Worm (Caenorhabditis elegans) whole organism, L4/young adult: Measurements from ENCODE around the gene F22B5.6.

ENCODE experiments used
- W03F9.2 ChIP-seq: fragments of 150-350 bp; optimal IDR thresholded peaks from 2 replicates; lab custom pipeline; 2014; ENCODE audit warnings: missing biosample characterization, missing genetic modification characterization
- dao-5 ChIP-seq: sonication (generic microtip); optimal IDR thresholded peaks from 2 replicates; lab custom pipeline; 2016; ENCODE audit warnings: missing genotype, missing genetic modification characterization, moderate library complexity, missing compliant biosample characterization
- him-1 ChIP-seq: sonication (generic microtip); optimal IDR thresholded peaks from 2 replicates; lab custom pipeline; 2016; ENCODE audit warnings: missing genotype, missing genetic modification reagents, missing genetic modification characterization, missing compliant biosample characterization

The F22B5.6 gene

ce11 chrII:8419015-8419414 is 37.0 kb downstream of the F22B5.6 start:
- TF ChIP-seq him-1 (tag; lab: Kevin White, UChicago), result no peak
- no peak for TF ChIP-seq W03F9.2
- no peak for TF ChIP-seq dao-5

ce11 chrII:8417059-8417668 is 38.8 kb downstream of the F22B5.6 start, which contains the start of gene fdgt-2:
TSS of gene fdgt-2 (plus strand) at chrII:8417618.
- TF ChIP-seq dao-5, result no peak
- no peak for TF ChIP-seq W03F9.2
- no peak for TF ChIP-seq him-1 (tag; lab: Kevin White, UChicago)

- TF ChIP-seq him-1 (tag; lab: Kevin White, UChicago) (no peak), W03F9.2 (no peak), dao-5 (no peak)
Observed at ce11 chrII:8415462-8416037, 40.4 kb downstream of the F22B5.6 start.

ce11 chrII:8415035-8415434 is 41.0 kb downstream of the F22B5.6 start:
- TF ChIP-seq dao-5, result no peak
- no peak for TF ChIP-seq W03F9.2
- no peak for TF ChIP-seq him-1 (tag; lab: Kevin White, UChicago)

ce11 chrII:8412935-8413334 is 43.1 kb downstream of the F22B5.6 start:
- TF ChIP-seq him-1 (tag; lab: Kevin White, UChicago), result no peak
- TF ChIP-seq W03F9.2, result no peak
- TF ChIP-seq dao-5, result no peak

ce11 chrII:8412061-8412721 is 43.8 kb downstream of the F22B5.6 start, which contains the start of gene efl-3:
TSS of gene efl-3 (plus strand) at chrII:8412671.
- TF ChIP-seq dao-5 (no peak), him-1 (tag; lab: Kevin White, UChicago) (no peak), W03F9.2 (no peak)

ce11 chrII:8411002-8411401 is 45.0 kb downstream of the F22B5.6 start:
- TF ChIP-seq dao-5 (no peak), W03F9.2 (no peak), him-1 (tag; lab: Kevin White, UChicago) (no peak)

ce11 chrII:8409538-8409937 is 46.5 kb downstream of the F22B5.6 start:
- TF ChIP-seq W03F9.2 (no peak), dao-5 (no peak), him-1 (tag; lab: Kevin White, UChicago) (no peak)

ce11 chrII:8407491-8407890 is 48.5 kb downstream of the F22B5.6 start, which contains the start of gene sra-13:
TSS of gene sra-13 (plus strand) at chrII:8407685.
- no peak for TF ChIP-seq W03F9.2
- no peak for TF ChIP-seq him-1 (tag; lab: Kevin White, UChicago)
- no peak for TF ChIP-seq dao-5

ce11 chrII:8405303-8405702 is 50.7 kb downstream of the F22B5.6 start, which contains the start of gene ubc-24:
TSS of gene ubc-24 (plus strand) at chrII:8405603.
- TF ChIP-seq dao-5 (no peak), him-1 (tag; lab: Kevin White, UChicago) (no peak), W03F9.2 (no peak)

ce11 chrII:8404748-8405147 is 51.2 kb downstream of the F22B5.6 start, which contains the start of gene skpo-1:
TSS of gene skpo-1 (minus strand) at chrII:8404848.
- TF ChIP-seq him-1 (tag; lab: Kevin White, UChicago) (no peak), dao-5 (no peak), W03F9.2 (no peak)
